Worm (Caenorhabditis elegans) whole organism, L4 larva: ENCODE data around the gene pax-1.

Source experiments
- D1046.2 ChIP-seq: fragments of 200-800 bp; sonication (Bioruptor generic); IDR thresholded peaks from 2 replicates; pipeline ENCODE4 v1.3.6; 2022; ENCODE audit warnings: missing genetic modification characterization, missing compliant biosample characterization
- F10B5.3 ChIP-seq: sonication (generic microtip); optimal IDR thresholded peaks from 2 replicates; lab custom pipeline; 2016; ENCODE audit warnings: mild to moderate bottlenecking, missing genetic modification characterization, missing compliant biosample characterization
- F26F4.8 ChIP-seq: fragments of 200-800 bp; sonication (Bioruptor generic); conservative IDR thresholded peaks from 2 replicates; pipeline ENCODE4 v1.3.6; 2022; ENCODE audit warnings: missing genetic modification characterization, missing compliant biosample characterization
- F37D6.2 ChIP-seq: sonication (generic microtip); optimal IDR thresholded peaks from 2 replicates; lab custom pipeline; 2016; ENCODE audit warnings: mild to moderate bottlenecking, missing genetic modification characterization, missing compliant biosample characterization
- R02D3.7 ChIP-seq: fragments of 150-350 bp; sonication (generic microtip); optimal IDR thresholded peaks from 3 replicates; lab custom pipeline; 2014; ENCODE audit warnings: missing biosample characterization, missing genetic modification characterization
- T26A8.4 ChIP-seq: fragments of 200-800 bp; sonication (Bioruptor generic); IDR thresholded peaks from 2 replicates; pipeline ENCODE4 v1.3.6; 2022; ENCODE audit warnings: missing genetic modification characterization, missing compliant biosample characterization
- Y105C5A.15 ChIP-seq: fragments of 200-800 bp; sonication (Bioruptor generic); IDR thresholded peaks from 2 replicates; pipeline ENCODE4 v1.3.6; 2022; ENCODE audit warnings: missing genetic modification characterization, missing compliant biosample characterization
- Y48G9A.11 ChIP-seq: fragments of 200-800 bp; sonication (Bioruptor generic); IDR thresholded peaks from 2 replicates; pipeline ENCODE4 v1.3.6; 2022; ENCODE audit warnings: missing genetic modification reagents, missing genetic modification characterization, missing compliant biosample characterization
- ZK337.2 ChIP-seq: fragments of 200-800 bp; sonication (Bioruptor generic); IDR thresholded peaks from 2 replicates; pipeline ENCODE4 v1.3.6; 2022; ENCODE audit warnings: missing genetic modification reagents, missing genetic modification characterization, missing compliant biosample characterization
- aha-1 ChIP-seq: fragments of 150-350 bp; peaks from one replicate; lab custom pipeline; 2014; ENCODE audit warnings: missing biosample characterization, missing genetic modification characterization
- arid-1 ChIP-seq: fragments of 200-800 bp; sonication (Bioruptor generic); conservative IDR thresholded peaks from 2 replicates; pipeline ENCODE4 v1.3.6; 2022; ENCODE audit warnings: missing genetic modification reagents, missing genetic modification characterization, missing compliant biosample characterization
- attf-4 ChIP-seq: sonication (generic microtip); optimal IDR thresholded peaks from 3 replicates; lab custom pipeline; 2017; ENCODE audit warnings: missing biosample characterization, missing genetic modification characterization
- ceh-20 ChIP-seq: fragments of 200-800 bp; sonication (Bioruptor generic); IDR thresholded peaks from 2 replicates; pipeline ENCODE4 v1.3.6; 2022; ENCODE audit warnings: missing genetic modification reagents, missing genetic modification characterization, missing compliant biosample characterization
- ceh-32 ChIP-seq: sonication (generic microtip); optimal IDR thresholded peaks from 2 replicates; lab custom pipeline; 2016; ENCODE audit warnings: mild to moderate bottlenecking, missing genetic modification characterization, missing compliant biosample characterization; ENCODE audit not compliant: poor library complexity
- ceh-44 ChIP-seq: fragments of 200-800 bp; sonication (Bioruptor generic); IDR thresholded peaks from 2 replicates; pipeline ENCODE4 v1.3.6; 2022; ENCODE audit warnings: missing genetic modification reagents, missing genetic modification characterization, missing compliant biosample characterization
- cey-2 ChIP-seq: sonication (generic microtip); optimal IDR thresholded peaks from 3 replicates; lab custom pipeline; 2017; ENCODE audit warnings: missing genetic modification characterization, mild to moderate bottlenecking, missing compliant biosample characterization, antibody characterized with exemption, borderline replicate concordance; ENCODE audit not compliant: insufficient read depth
- daf-16 ChIP-seq, 3 experiments: sonication (generic microtip); optimal IDR thresholded peaks; 2 replicates each; lab custom pipeline; 2016 to 2017; ENCODE audit warnings: missing genetic modification characterization in 3 of 3, missing genetic modification reagents in 3 of 3, mild to moderate bottlenecking in 2 of 3, missing compliant biosample characterization in 2 of 3, missing biosample characterization in 1 of 3, moderate library complexity in 1 of 3
- dmd-6 ChIP-seq: fragments of 200-800 bp; sonication (Bioruptor generic); IDR thresholded peaks from 2 replicates; pipeline ENCODE4 v1.3.6; 2022; ENCODE audit warnings: missing genetic modification reagents, missing genetic modification characterization, missing compliant biosample characterization
- dmd-8 ChIP-seq: fragments of 200-800 bp; sonication (Bioruptor generic); IDR thresholded peaks from 2 replicates; pipeline ENCODE4 v1.3.6; 2022; ENCODE audit warnings: missing genetic modification characterization, missing compliant biosample characterization
- duxl-1 ChIP-seq: sonication (generic microtip); optimal IDR thresholded peaks from 2 replicates; lab custom pipeline; 2016; ENCODE audit warnings: mild to moderate bottlenecking, missing genetic modification characterization, moderate library complexity, missing compliant biosample characterization; ENCODE audit not compliant: poor library complexity
- egl-43 ChIP-seq: fragments of 200-800 bp; sonication (Bioruptor generic); IDR thresholded peaks from 2 replicates; pipeline ENCODE4 v1.3.6; 2022; ENCODE audit warnings: missing genetic modification reagents, missing genetic modification characterization, missing compliant biosample characterization
- hlh-30 ChIP-seq: sonication (generic microtip); optimal IDR thresholded peaks from 2 replicates; lab custom pipeline; 2017; ENCODE audit warnings: antibody characterized with exemption, mild to moderate bottlenecking, missing genetic modification characterization, missing compliant biosample characterization; ENCODE audit not compliant: insufficient read depth
- hmg-1.1 ChIP-seq: fragments of 200-800 bp; sonication (Bioruptor generic); IDR thresholded peaks from 2 replicates; pipeline ENCODE4 v1.3.6; 2022; ENCODE audit warnings: missing genetic modification reagents, missing genetic modification characterization, missing compliant biosample characterization
- lim-7 ChIP-seq: fragments of 200-800 bp; sonication (Bioruptor generic); IDR thresholded peaks from 2 replicates; pipeline ENCODE4 v1.3.6; 2022; ENCODE audit warnings: missing genetic modification characterization, missing compliant biosample characterization
- lin-13 ChIP-seq: fragments of 150-350 bp; optimal IDR thresholded peaks from 2 replicates; lab custom pipeline; 2014; ENCODE audit warnings: missing biosample characterization, missing genetic modification reagents, missing genetic modification characterization
- lin-15B ChIP-seq: fragments of 150-350 bp; sonication (generic microtip); optimal IDR thresholded peaks from 3 replicates; lab custom pipeline; 2014; ENCODE audit warnings: missing biosample characterization, missing genetic modification characterization
- lin-38 ChIP-seq: fragments of 200-800 bp; sonication (Bioruptor generic); IDR thresholded peaks from 2 replicates; pipeline ENCODE4 v1.3.6; 2022; ENCODE audit warnings: missing genetic modification reagents, missing genetic modification characterization, missing compliant biosample characterization
- lin-39 ChIP-seq: fragments of 150-350 bp; optimal IDR thresholded peaks from 2 replicates; lab custom pipeline; 2014; ENCODE audit warnings: missing biosample characterization, missing genetic modification reagents, missing genetic modification characterization
- lir-3 ChIP-seq: sonication (generic microtip); optimal IDR thresholded peaks from 2 replicates; lab custom pipeline; 2016; ENCODE audit warnings: mild to moderate bottlenecking, missing genetic modification characterization, missing compliant biosample characterization
- madf-5 ChIP-seq, 2 experiments: fragments of 200-800 bp; sonication (Bioruptor generic); IDR thresholded peaks; 2 replicates each; pipeline ENCODE4 v1.3.6; 2022; ENCODE audit warnings: missing compliant biosample characterization in 2 of 2, missing genetic modification characterization in 2 of 2
- madf-9 ChIP-seq: fragments of 200-800 bp; sonication (Bioruptor generic); conservative IDR thresholded peaks from 2 replicates; pipeline ENCODE4 v1.3.6; 2022; ENCODE audit warnings: missing genetic modification reagents, missing genetic modification characterization, missing compliant biosample characterization
- mes-2 ChIP-seq: sonication (generic microtip); optimal IDR thresholded peaks from 2 replicates; lab custom pipeline; 2016; ENCODE audit warnings: missing genotype, mild to moderate bottlenecking, missing genetic modification characterization, missing compliant biosample characterization; ENCODE audit not compliant: poor library complexity, severe bottlenecking
- mxl-3 ChIP-seq: fragments of 200-800 bp; sonication (Bioruptor generic); optimal IDR thresholded peaks from 2 replicates; lab custom pipeline; 2018; ENCODE audit warnings: mild to moderate bottlenecking, missing genetic modification characterization, missing compliant biosample characterization
- nhr-102 ChIP-seq: sonication (generic microtip); optimal IDR thresholded peaks from 2 replicates; lab custom pipeline; 2016; ENCODE audit warnings: mild to moderate bottlenecking, missing genetic modification characterization, moderate library complexity, missing compliant biosample characterization
- nhr-237 ChIP-seq: sonication (generic microtip); optimal IDR thresholded peaks from 2 replicates; lab custom pipeline; 2017; ENCODE audit warnings: missing biosample characterization, missing genetic modification characterization
- nhr-25 ChIP-seq: sonication (generic microtip); optimal IDR thresholded peaks from 2 replicates; lab custom pipeline; 2017; ENCODE audit warnings: missing genetic modification characterization, mild to moderate bottlenecking, missing compliant biosample characterization, antibody characterized with exemption, moderate library complexity, borderline replicate concordance; ENCODE audit not compliant: insufficient read depth
- nhr-28 ChIP-seq: fragments of 150-350 bp; optimal IDR thresholded peaks from 2 replicates; lab custom pipeline; 2014; ENCODE audit warnings: missing biosample characterization, missing genetic modification characterization
- nhr-42 ChIP-seq: fragments of 200-800 bp; sonication (Bioruptor generic); IDR thresholded peaks from 2 replicates; pipeline ENCODE4 v1.3.6; 2022; ENCODE audit warnings: missing genetic modification characterization, missing compliant biosample characterization
- nhr-48 ChIP-seq: sonication (generic microtip); optimal IDR thresholded peaks from 2 replicates; lab custom pipeline; 2016; ENCODE audit warnings: mild to moderate bottlenecking, missing genetic modification characterization, missing compliant biosample characterization
- nhr-6 ChIP-seq: fragments of 150-350 bp; optimal IDR thresholded peaks from 2 replicates; lab custom pipeline; 2014; ENCODE audit warnings: missing biosample characterization, missing genetic modification characterization
- php-3 ChIP-seq: fragments of 200-800 bp; sonication (Bioruptor generic); IDR thresholded peaks from 2 replicates; pipeline ENCODE4 v1.3.6; 2022; ENCODE audit warnings: missing genetic modification reagents, missing genetic modification characterization, missing compliant biosample characterization
- pqm-1 ChIP-seq: sonication (generic microtip); optimal IDR thresholded peaks from 2 replicates; lab custom pipeline; 2017; ENCODE audit warnings: missing biosample characterization, missing genetic modification characterization
- skn-1 ChIP-seq: fragments of 150-350 bp; optimal IDR thresholded peaks from 2 replicates; lab custom pipeline; 2014; ENCODE audit warnings: missing biosample characterization, missing genetic modification characterization
- snpc-1.2 ChIP-seq: fragments of 200-800 bp; sonication (Bioruptor generic); IDR thresholded peaks from 2 replicates; pipeline ENCODE4 v1.3.6; 2022; ENCODE audit warnings: missing genetic modification reagents, missing genetic modification characterization, missing compliant biosample characterization
- snpc-4 ChIP-seq: fragments of 150-350 bp; optimal IDR thresholded peaks from 2 replicates; lab custom pipeline; 2014; ENCODE audit warnings: missing biosample characterization, missing genetic modification characterization
- spr-3 ChIP-seq: fragments of 200-800 bp; sonication (Bioruptor generic); optimal IDR thresholded peaks from 2 replicates; lab custom pipeline; 2018; ENCODE audit warnings: mild to moderate bottlenecking, missing genetic modification characterization, missing compliant biosample characterization
- tra-1 ChIP-seq: fragments of 200-800 bp; sonication (Bioruptor generic); IDR thresholded peaks from 2 replicates; pipeline ENCODE4 v1.3.6; 2022; ENCODE audit warnings: missing genetic modification reagents, missing genetic modification characterization, missing compliant biosample characterization
- zag-1 ChIP-seq: fragments of 150-350 bp; optimal IDR thresholded peaks from 2 replicates; lab custom pipeline; 2014; ENCODE audit warnings: missing biosample characterization, missing genetic modification characterization
- zfp-3 ChIP-seq: fragments of 200-800 bp; sonication (Bioruptor generic); conservative IDR thresholded peaks from 2 replicates; pipeline ENCODE4 v1.3.6; 2022; ENCODE audit warnings: missing genetic modification reagents, missing genetic modification characterization, missing compliant biosample characterization

pax-1 gene

DNA sequence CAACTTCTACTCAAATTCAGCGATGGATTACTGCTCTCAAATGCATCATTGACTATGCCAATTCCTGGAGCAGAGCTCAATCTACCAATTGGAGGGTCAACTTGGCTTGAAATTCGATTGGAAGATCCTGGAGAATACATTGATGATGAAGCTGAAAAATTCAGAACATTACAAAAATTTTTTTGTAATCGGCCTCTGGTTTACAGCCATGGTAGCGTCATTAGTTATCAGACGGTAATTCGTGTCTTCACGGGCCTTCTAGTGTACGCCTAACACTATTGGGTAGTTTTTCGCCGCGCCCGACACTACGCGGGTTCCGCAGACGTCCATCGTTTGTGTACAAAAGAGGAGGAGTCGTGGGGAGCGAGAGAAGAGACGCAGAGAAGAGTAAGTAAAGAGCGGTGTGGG lies 4.0 kb downstream of the pax-1 start (continued):
- peak; percentile 68 for TF ChIP-seq spr-3
- TF ChIP-seq snpc-4 (tag; lab: Kevin White, UChicago) = peak; percentile 96
- TF ChIP-seq hlh-30 = peak; percentile 80
- TF ChIP-seq lin-39 (tag; lab: Kevin White, UChicago) = no peak
- peak; percentile 78 for TF ChIP-seq lin-13
- TF ChIP-seq D1046.2 (GFP tag; lab: Robert Waterston, UW) = no peak
- no peak for TF ChIP-seq Y105C5A.15 (GFP tag; lab: Robert Waterston, UW)
- TF ChIP-seq nhr-25 = peak; percentile 56
- TF ChIP-seq arid-1 (GFP tag; lab: Robert Waterston, UW) = peak; percentile 70; the same call in 1 of the 2 replicates
- TF ChIP-seq nhr-48 (tag; lab: Kevin White, UChicago) = peak; percentile 81
- TF ChIP-seq php-3 (GFP tag; lab: Robert Waterston, UW) = peak; percentile 73
- TF ChIP-seq zag-1 (tag; lab: Kevin White, UChicago) = no peak
- no peak for TF ChIP-seq lim-7 (GFP tag; lab: Robert Waterston, UW)
- TF ChIP-seq tra-1 (GFP tag; lab: Robert Waterston, UW) = peak; percentile 83
- no peak for TF ChIP-seq zfp-3 (GFP tag; lab: Robert Waterston, UW)
- TF ChIP-seq nhr-42 = peak; percentile 47
- no peak; the same call in 1 of the 2 replicates for TF ChIP-seq lin-38 (GFP tag; lab: Robert Waterston, UW)
- peak; percentile 8 for TF ChIP-seq pqm-1 (tag; lab: Kevin White, UChicago)
- TF ChIP-seq nhr-6 (tag; lab: Kevin White, UChicago) = peak; percentile 65
- no peak for TF ChIP-seq skn-1
- TF ChIP-seq cey-2 = no peak
- peak; percentile 92 for TF ChIP-seq Y48G9A.11
- no peak for TF ChIP-seq R02D3.7 (tag; lab: Kevin White, UChicago)
- TF ChIP-seq lin-15B (tag; lab: Kevin White, UChicago) = no peak
- peak; percentile 91 for TF ChIP-seq nhr-102
- TF ChIP-seq F10B5.3 (tag; lab: Kevin White, UChicago) = peak; percentile 83
- TF ChIP-seq F37D6.2 (tag; lab: Kevin White, UChicago) = peak; percentile 66
- no peak for TF ChIP-seq nhr-237 (tag; lab: Kevin White, UChicago)
- peak; percentile 56 for TF ChIP-seq nhr-28 (tag; lab: Kevin White, UChicago)

DNA sequence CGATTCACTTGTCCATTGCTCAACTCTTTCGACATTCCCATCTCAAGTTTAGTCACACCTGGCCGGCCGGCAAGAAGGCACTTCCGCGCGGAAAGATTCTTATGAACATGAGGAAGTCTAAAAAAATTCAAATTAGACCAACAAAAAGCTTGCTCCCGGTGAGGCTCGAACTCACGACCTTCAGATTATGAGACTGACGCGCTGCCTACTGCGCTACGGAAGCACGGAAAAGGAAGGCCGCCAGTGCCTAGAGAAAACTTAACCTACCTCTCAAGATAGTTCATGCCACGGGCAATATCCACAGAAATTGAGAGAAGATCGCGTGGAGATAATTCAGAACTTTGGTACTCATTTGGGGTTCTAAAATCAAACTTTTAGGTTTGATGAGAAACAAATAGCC lies 5.3 kb downstream of the pax-1 start:
- TF ChIP-seq hlh-30 = peak; percentile 0
- peak; percentile 32; the same call in 1 of the 2 replicates for TF ChIP-seq snpc-1.2 (GFP tag; lab: Robert Waterston, UW)
- TF ChIP-seq dmd-6 = peak; percentile 52
- TF ChIP-seq daf-16 (GFP tag; optimal IDR thresholded peaks at IDR 0.05; lab: Kevin White, UChicago) = no peak
- TF ChIP-seq daf-16 (tag; optimal IDR thresholded peaks at IDR 0.05; lab: Kevin White, UChicago) = peak; percentile 33
- TF ChIP-seq ZK337.2 (GFP tag; lab: Robert Waterston, UW) = peak; percentile 26; the same call in 1 of the 2 replicates
- TF ChIP-seq snpc-4 (tag; lab: Kevin White, UChicago) = peak; percentile 55
- TF ChIP-seq dmd-8 (GFP tag; lab: Robert Waterston, UW) = 0 out of 2 replicates have a peak, but pooled peaks have one; percentile 32
- no peak for TF ChIP-seq zag-1 (tag; lab: Kevin White, UChicago)
- TF ChIP-seq tra-1 (GFP tag; lab: Robert Waterston, UW) = 0 out of 2 replicates have a peak, but pooled peaks have one; percentile 54
- peak; percentile 77 for TF ChIP-seq lim-7 (GFP tag; lab: Robert Waterston, UW)
- peak; percentile 53; the same call in 1 of the 2 replicates for TF ChIP-seq ceh-44
- 0 out of 2 replicates have a peak, but pooled peaks have one; percentile 29 for TF ChIP-seq hmg-1.1 (GFP tag; lab: Robert Waterston, UW)
- TF ChIP-seq lir-3 (tag; lab: Kevin White, UChicago) = no peak
- TF ChIP-seq mes-2 (tag; lab: Kevin White, UChicago) = peak; percentile 64
- TF ChIP-seq mxl-3 = peak; percentile 18
- 0 out of 2 replicates have a peak, but pooled peaks have one; percentile 21 for TF ChIP-seq F26F4.8 (GFP tag; lab: Robert Waterston, UW)
- TF ChIP-seq ceh-32 (tag; lab: Kevin White, UChicago) = no peak
- no peak for TF ChIP-seq ceh-20 (GFP tag; lab: Robert Waterston, UW)
- TF ChIP-seq nhr-102 = no peak
- TF ChIP-seq madf-5 (GFP tag; IDR thresholded peaks at IDR 0.05; lab: Robert Waterston, UW) = 0 out of 4 replicates have a peak, but pooled peaks have one; percentile 38
- 0 out of 2 replicates have a peak, but pooled peaks have one; percentile 35 for TF ChIP-seq madf-9 (GFP tag; lab: Robert Waterston, UW)
- peak; percentile 54 for TF ChIP-seq aha-1 (tag; lab: Kevin White, UChicago)
- peak; percentile 75 for TF ChIP-seq egl-43 (GFP tag; lab: Robert Waterston, UW)
- TF ChIP-seq T26A8.4 (GFP tag; lab: Robert Waterston, UW) = peak; percentile 47; the same call in 1 of the 2 replicates
- TF ChIP-seq attf-4 (tag; lab: Kevin White, UChicago) = no peak
- peak; percentile 6 for TF ChIP-seq duxl-1 (tag; lab: Kevin White, UChicago)
